Fruit fly (Drosophila melanogaster) whole organism, prepupa: ENCODE data around the gene CG16965.

Source experiments
- Blimp-1 ChIP-seq: fragments of 200-800 bp; sonication (Bioruptor generic); optimal IDR thresholded peaks from 3 replicates; lab custom pipeline; 2017; ENCODE audit warnings: missing biosample characterization, missing genetic modification characterization, mild to moderate bottlenecking, moderate library complexity, missing genetic modification reagents
- CG10631 ChIP-seq: fragments of 200-800 bp; sonication (Bioruptor generic); optimal IDR thresholded peaks from 2 replicates; lab custom pipeline; 2016; ENCODE audit warnings: missing biosample characterization, missing genetic modification characterization
- CG10669 ChIP-seq: fragments of 200-800 bp; sonication (Bioruptor generic); optimal IDR thresholded peaks from 3 replicates; lab custom pipeline; 2018; ENCODE audit warnings: missing biosample characterization, mild to moderate bottlenecking, missing genetic modification characterization, moderate library complexity
- CG11294 ChIP-seq: fragments of 200-800 bp; sonication (Bioruptor generic); IDR thresholded peaks from 2 replicates; pipeline ENCODE4 v1.3.6; 2022; ENCODE audit warnings: missing biosample characterization, missing genetic modification characterization
- CG11762 ChIP-seq: fragments of 200-800 bp; sonication (Bioruptor generic); optimal IDR thresholded peaks from 3 replicates; lab custom pipeline; 2016; ENCODE audit warnings: missing biosample characterization, missing genetic modification characterization; ENCODE audit not compliant: insufficient read depth
- CG11902 ChIP-seq: fragments of 200-800 bp; sonication (Bioruptor generic); optimal IDR thresholded peaks from 3 replicates; lab custom pipeline; 2016; ENCODE audit warnings: missing biosample characterization, missing genetic modification characterization
- CG15336 ChIP-seq: fragments of 200-800 bp; sonication (Bioruptor generic); IDR thresholded peaks from 2 replicates; pipeline ENCODE4 v1.3.6; 2022; ENCODE audit warnings: missing biosample characterization, missing genetic modification characterization
- CG1621 ChIP-seq: fragments of 200-800 bp; sonication (Bioruptor generic); optimal IDR thresholded peaks from 3 replicates; lab custom pipeline; 2018; ENCODE audit warnings: missing biosample characterization, mild to moderate bottlenecking, missing genetic modification characterization
- CG16779 ChIP-seq: fragments of 200-800 bp; sonication (Bioruptor generic); optimal IDR thresholded peaks from 3 replicates; lab custom pipeline; 2017; ENCODE audit warnings: missing biosample characterization, mild to moderate bottlenecking, missing genetic modification characterization
- CG3032 ChIP-seq: fragments of 200-800 bp; optimal IDR thresholded peaks from 2 replicates; lab custom pipeline; 2019; ENCODE audit warnings: missing biosample characterization, mild to moderate bottlenecking, missing genetic modification characterization, moderate library complexity
- CG31627 ChIP-seq: fragments of 200-800 bp; sonication (Bioruptor generic); optimal IDR thresholded peaks from 3 replicates; lab custom pipeline; 2016; ENCODE audit warnings: missing biosample characterization, missing genetic modification characterization
- CG32006 ChIP-seq: fragments of 200-800 bp; sonication (Bioruptor generic); optimal IDR thresholded peaks from 3 replicates; lab custom pipeline; 2017; ENCODE audit warnings: missing biosample characterization, mild to moderate bottlenecking, missing genetic modification characterization
- CG34406 ChIP-seq: fragments of 200-800 bp; sonication (Bioruptor generic); optimal IDR thresholded peaks from 3 replicates; lab custom pipeline; 2016; ENCODE audit warnings: missing biosample characterization, missing genetic modification characterization
- CG3919 ChIP-seq: fragments of 200-800 bp; sonication (Bioruptor generic); optimal IDR thresholded peaks from 3 replicates; lab custom pipeline; 2016; ENCODE audit warnings: missing biosample characterization, missing genetic modification characterization
- CG6163 ChIP-seq: fragments of 200-800 bp; sonication (Bioruptor generic); IDR thresholded peaks from 3 replicates; pipeline ENCODE4 v1.3.6; 2022; ENCODE audit warnings: missing biosample characterization, missing genetic modification characterization
- CG6276 ChIP-seq: fragments of 200-800 bp; sonication (Bioruptor generic); optimal IDR thresholded peaks from 2 replicates; lab custom pipeline; 2017; ENCODE audit warnings: missing biosample characterization, mild to moderate bottlenecking, missing genetic modification characterization
- CG6792 ChIP-seq: fragments of 200-800 bp; sonication (Bioruptor generic); optimal IDR thresholded peaks from 3 replicates; lab custom pipeline; 2016; ENCODE audit warnings: missing biosample characterization, missing genetic modification characterization
- CG6808 ChIP-seq: fragments of 200-800 bp; sonication (Bioruptor generic); optimal IDR thresholded peaks from 3 replicates; lab custom pipeline; 2017; ENCODE audit warnings: missing biosample characterization, missing genetic modification characterization, mild to moderate bottlenecking, moderate library complexity, missing genetic modification reagents
- CG6854 ChIP-seq: fragments of 200-800 bp; sonication (Bioruptor generic); optimal IDR thresholded peaks from 2 replicates; lab custom pipeline; 2017; ENCODE audit warnings: missing biosample characterization, mild to moderate bottlenecking, missing genetic modification characterization
- CG7368 ChIP-seq: fragments of 200-800 bp; sonication (Bioruptor generic); optimal IDR thresholded peaks from 3 replicates; lab custom pipeline; 2016; ENCODE audit warnings: missing biosample characterization, missing genetic modification characterization
- CG8119 ChIP-seq: fragments of 200-800 bp; sonication (Bioruptor generic); IDR thresholded peaks from 3 replicates; pipeline ENCODE4 v1.3.6; 2022; ENCODE audit warnings: missing biosample characterization, missing genetic modification characterization
- CG8319 ChIP-seq: fragments of 200-800 bp; sonication (Bioruptor generic); optimal IDR thresholded peaks from 3 replicates; lab custom pipeline; 2016; ENCODE audit warnings: missing biosample characterization, missing genetic modification characterization
- CG8632 ChIP-seq: fragments of 200-800 bp; sonication (Bioruptor generic); optimal IDR thresholded peaks from 3 replicates; lab custom pipeline; 2016; ENCODE audit warnings: missing biosample characterization, missing genetic modification characterization
- Eip75B ChIP-seq: fragments of 200-800 bp; sonication (Bioruptor generic); optimal IDR thresholded peaks from 3 replicates; lab custom pipeline; 2016; ENCODE audit warnings: missing biosample characterization, missing genetic modification characterization
- Eip78C ChIP-seq: fragments of 200-800 bp; sonication (Bioruptor generic); peaks from one replicate; lab custom pipeline; 2016; ENCODE audit warnings: missing biosample characterization, missing genetic modification characterization
- Eip93F ChIP-seq: fragments of 200-800 bp; sonication (Bioruptor generic); optimal IDR thresholded peaks from 2 replicates; lab custom pipeline; 2016; ENCODE audit warnings: missing biosample characterization, mild to moderate bottlenecking, missing genetic modification characterization
- Ets21C ChIP-seq: fragments of 200-800 bp; sonication (Bioruptor generic); optimal IDR thresholded peaks from 3 replicates; lab custom pipeline; 2016; ENCODE audit warnings: missing biosample characterization, missing genetic modification characterization
- Ets96B ChIP-seq: fragments of 200-800 bp; optimal IDR thresholded peaks from 2 replicates; lab custom pipeline; 2019; ENCODE audit warnings: missing biosample characterization, mild to moderate bottlenecking, missing genetic modification characterization, moderate library complexity
- Gug ChIP-seq: fragments of 200-800 bp; sonication (Bioruptor generic); IDR thresholded peaks from 2 replicates; pipeline ENCODE4 v1.3.6; 2022; ENCODE audit warnings: missing biosample characterization, missing genetic modification characterization
- Hr38 ChIP-seq: sonication (Bioruptor generic); optimal IDR thresholded peaks from 2 replicates; lab custom pipeline; 2016; ENCODE audit warnings: missing biosample characterization, missing genetic modification characterization
- Hr39 ChIP-seq: fragments of 200-800 bp; sonication (Bioruptor generic); optimal IDR thresholded peaks from 2 replicates; lab custom pipeline; 2016; ENCODE audit warnings: missing biosample characterization, missing genetic modification characterization
- Hr4 ChIP-seq: fragments of 200-800 bp; sonication (Bioruptor generic); optimal IDR thresholded peaks from 3 replicates; lab custom pipeline; 2016; ENCODE audit warnings: missing biosample characterization, missing genetic modification characterization
- Lpt ChIP-seq: fragments of 200-800 bp; sonication (Bioruptor generic); optimal IDR thresholded peaks from 3 replicates; lab custom pipeline; 2016; ENCODE audit warnings: missing biosample characterization, missing genetic modification characterization
- Met ChIP-seq: fragments of 200-800 bp; sonication (Bioruptor generic); optimal IDR thresholded peaks from 3 replicates; lab custom pipeline; 2016; ENCODE audit warnings: missing biosample characterization, missing genetic modification characterization
- OdsH ChIP-seq: fragments of 200-800 bp; sonication (Bioruptor generic); optimal IDR thresholded peaks from 3 replicates; lab custom pipeline; 2016; ENCODE audit warnings: missing biosample characterization, missing genetic modification characterization
- Smox ChIP-seq: fragments of 200-800 bp; sonication (Bioruptor generic); optimal IDR thresholded peaks from 3 replicates; lab custom pipeline; 2016; ENCODE audit warnings: missing biosample characterization, missing genetic modification characterization
- Sox15 ChIP-seq: fragments of 200-800 bp; sonication (Bioruptor generic); optimal IDR thresholded peaks from 3 replicates; lab custom pipeline; 2016; ENCODE audit warnings: missing biosample characterization, missing genetic modification characterization
- achi ChIP-seq: fragments of 200-800 bp; sonication (Bioruptor generic); optimal IDR thresholded peaks from 3 replicates; lab custom pipeline; 2016; ENCODE audit warnings: missing biosample characterization, missing genetic modification characterization
- acj6 ChIP-seq: fragments of 200-800 bp; sonication (Bioruptor generic); optimal IDR thresholded peaks from 3 replicates; lab custom pipeline; 2016; ENCODE audit warnings: missing biosample characterization, missing genetic modification characterization
- cyc ChIP-seq: fragments of 200-800 bp; sonication (Bioruptor generic); optimal IDR thresholded peaks from 3 replicates; lab custom pipeline; 2016; ENCODE audit warnings: missing biosample characterization, missing genetic modification characterization
- dac ChIP-seq: fragments of 200-800 bp; sonication (Bioruptor generic); optimal IDR thresholded peaks from 2 replicates; lab custom pipeline; 2017; ENCODE audit warnings: missing biosample characterization, mild to moderate bottlenecking, missing genetic modification characterization
- dsx ChIP-seq: fragments of 200-800 bp; optimal IDR thresholded peaks from 3 replicates; lab custom pipeline; 2019; ENCODE audit warnings: missing biosample characterization, mild to moderate bottlenecking, missing genetic modification characterization, moderate library complexity; ENCODE audit not compliant: poor library complexity, severe bottlenecking
- eg ChIP-seq: fragments of 200-800 bp; sonication (Bioruptor generic); IDR thresholded peaks from 3 replicates; pipeline ENCODE4 v1.3.6; 2022; ENCODE audit warnings: missing biosample characterization, missing genetic modification characterization
- esn ChIP-seq: fragments of 200-800 bp; sonication (Bioruptor generic); optimal IDR thresholded peaks from 2 replicates; lab custom pipeline; 2016; ENCODE audit warnings: missing biosample characterization, mild to moderate bottlenecking, missing genetic modification characterization, moderate library complexity
- fd59A ChIP-seq: fragments of 200-800 bp; sonication (Bioruptor generic); optimal IDR thresholded peaks from 2 replicates; lab custom pipeline; 2017; ENCODE audit warnings: missing biosample characterization, mild to moderate bottlenecking, missing genetic modification characterization, missing genetic modification reagents
- fkh ChIP-seq: fragments of 200-800 bp; sonication (Bioruptor generic); optimal IDR thresholded peaks from 3 replicates; lab custom pipeline; 2017; ENCODE audit warnings: missing biosample characterization, mild to moderate bottlenecking, missing genetic modification characterization, moderate library complexity
- lz ChIP-seq: fragments of 200-800 bp; sonication (Bioruptor generic); optimal IDR thresholded peaks from 3 replicates; lab custom pipeline; 2016; ENCODE audit warnings: missing biosample characterization, missing genetic modification characterization
- net ChIP-seq: fragments of 200-800 bp; sonication (Bioruptor generic); optimal IDR thresholded peaks from 3 replicates; lab custom pipeline; 2016; ENCODE audit warnings: missing biosample characterization, missing genetic modification characterization
- salr ChIP-seq, 2 experiments: fragments of 200-800 bp; sonication (Bioruptor generic); optimal IDR thresholded peaks; 3 replicates each; lab custom pipeline; 2016 to 2018; ENCODE audit warnings: missing biosample characterization in 2 of 2, missing genetic modification characterization in 2 of 2, mild to moderate bottlenecking in 1 of 2
- spab ChIP-seq: fragments of 200-800 bp; sonication (Bioruptor generic); optimal IDR thresholded peaks from 2 replicates; lab custom pipeline; 2017; ENCODE audit warnings: missing biosample characterization, mild to moderate bottlenecking, missing genetic modification characterization, missing genetic modification reagents
- ss ChIP-seq, 2 experiments: fragments of 200-800 bp; sonication (Bioruptor generic); optimal IDR thresholded peaks; 2 replicates in 1 of 2; 3 replicates in 1 of 2; lab custom pipeline; 2017 to 2018; ENCODE audit warnings: mild to moderate bottlenecking in 2 of 2, missing biosample characterization in 2 of 2, missing genetic modification characterization in 2 of 2, moderate library complexity in 1 of 2
- svp ChIP-seq: fragments of 200-800 bp; sonication (Bioruptor generic); peaks from one replicate; lab custom pipeline; 2016; ENCODE audit warnings: missing biosample characterization, missing genetic modification characterization
- topi ChIP-seq: fragments of 200-800 bp; sonication (Bioruptor generic); optimal IDR thresholded peaks from 3 replicates; lab custom pipeline; 2016; ENCODE audit warnings: missing biosample characterization, missing genetic modification characterization

CG16965 gene

DNA sequence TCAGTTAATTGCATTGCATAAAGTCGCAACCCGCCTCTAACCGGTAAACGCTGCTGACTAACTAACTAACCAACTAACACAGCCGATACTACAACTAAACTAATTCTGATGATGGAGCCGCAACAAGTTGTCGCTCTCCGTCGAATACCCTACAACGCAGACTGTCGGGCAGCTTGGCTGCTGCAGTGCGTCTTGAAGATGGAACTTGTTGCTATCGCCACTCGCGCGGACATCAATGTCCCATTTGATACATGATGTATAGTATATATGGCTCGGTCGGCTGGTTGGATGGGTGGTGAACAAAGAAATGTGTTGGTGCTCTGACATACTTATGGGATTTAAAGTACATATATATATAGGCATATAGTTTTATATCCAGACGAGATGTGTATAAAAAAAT, 44.1 kb downstream of the CG16965 start:
- TF ChIP-seq CG6792 (no peak), esn (peak; percentile 51), Met (GFP tag; lab: Kevin White, UChicago) (no peak), CG3919 (GFP tag; lab: Kevin White, UChicago) (peak; percentile 42), Gug (GFP tag; lab: Robert Waterston, UW) (no peak), CG10631 (GFP tag; lab: Kevin White, UChicago) (peak; percentile 22), fd59A (GFP tag; lab: Kevin White, UChicago) (peak; percentile 25), CG8319 (no peak), lz (GFP tag; lab: Kevin White, UChicago) (no peak), CG6854 (no peak), ss (GFP tag; optimal IDR thresholded peaks at IDR 0.05; lab: Kevin White, UChicago) (peak; percentile 35 to 44), Hr4 (GFP tag; lab: Kevin White, UChicago) (no peak), Hr38 (GFP tag; lab: Kevin White, UChicago) (no peak), Eip75B (GFP tag; lab: Kevin White, UChicago) (peak; percentile 4), CG8632 (GFP tag; lab: Kevin White, UChicago) (no peak), Sox15 (GFP tag; lab: Kevin White, UChicago) (no peak), OdsH (GFP tag; lab: Kevin White, UChicago) (no peak), CG7368 (GFP tag; lab: Kevin White, UChicago) (no peak), CG10669 (no peak), Ets96B (tag; lab: Kevin White, UChicago) (peak; percentile 21), net (peak; percentile 49), CG34406 (GFP tag; lab: Kevin White, UChicago) (no peak), Eip93F (GFP tag; lab: Kevin White, UChicago) (no peak), CG8119 (GFP tag; lab: Robert Waterston, UW) (no peak), CG15336 (GFP tag; lab: Robert Waterston, UW) (peak; percentile 49), CG11762 (GFP tag; lab: Kevin White, UChicago) (no peak), svp (GFP tag; lab: Kevin White, UChicago) (peak; percentile 55), CG6276 (GFP tag; lab: Kevin White, UChicago) (peak; percentile 55), cyc (GFP tag; lab: Kevin White, UChicago) (peak; percentile 17), dsx (GFP tag; lab: Kevin White, UChicago) (peak; percentile 41), CG16779 (tag; lab: Kevin White, UChicago) (no peak), Smox (no peak), CG3032 (tag; lab: Kevin White, UChicago) (peak; percentile 38), CG31627 (GFP tag; lab: Kevin White, UChicago) (peak; percentile 31), CG11294 (GFP tag; lab: Robert Waterston, UW) (no peak), salr (GFP tag; optimal IDR thresholded peaks at IDR 0.05; lab: Kevin White, UChicago) (peak in 1 of 2 experiments; percentile 35), achi (peak; percentile 8), CG1621 (tag; lab: Kevin White, UChicago) (peak; percentile 40), Blimp-1 (no peak), topi (GFP tag; lab: Kevin White, UChicago) (peak; percentile 11), eg (GFP tag; lab: Robert Waterston, UW) (peak; percentile 70; the same call in 2 of the 3 replicates), CG6808 (GFP tag; lab: Kevin White, UChicago) (peak; percentile 33), dac (no peak), fkh (GFP tag; lab: Kevin White, UChicago) (no peak), CG6163 (GFP tag; lab: Robert Waterston, UW) (peak; percentile 54; the same call in 2 of the 3 replicates), Eip78C (GFP tag; lab: Kevin White, UChicago) (peak; percentile 77), Lpt (GFP tag; lab: Kevin White, UChicago) (peak; percentile 31), CG32006 (peak; percentile 7), acj6 (GFP tag; lab: Kevin White, UChicago) (no peak), spab (GFP tag; lab: Kevin White, UChicago) (peak; percentile 27), Ets21C (GFP tag; lab: Kevin White, UChicago) (no peak), Hr39 (GFP tag; lab: Kevin White, UChicago) (no peak), CG11902 (GFP tag; lab: Kevin White, UChicago) (no peak)
